Worm (Caenorhabditis elegans) whole organism, young adult: Measurements from ENCODE around the gene F21D9.4.

Source experiments
- B0261.1 ChIP-seq: sonication (generic microtip); optimal IDR thresholded peaks from 2 replicates; lab custom pipeline; 2016; ENCODE audit warnings: mild to moderate bottlenecking, missing genetic modification characterization, moderate library complexity, missing compliant biosample characterization
- F33H1.4 ChIP-seq: fragments of 200-800 bp; sonication (Bioruptor generic); IDR thresholded peaks from 2 replicates; pipeline ENCODE4 v1.3.6; 2022; ENCODE audit warnings: missing genetic modification reagents, missing genetic modification characterization, missing compliant biosample characterization
- ama-1 ChIP-seq, 3 experiments: fragments of 150-350 bp in 1 of 3; sonication (generic microtip) in 2 of 3; optimal IDR thresholded peaks; 2 replicates each; lab custom pipeline; 2014 to 2018; ENCODE audit warnings: missing biosample characterization in 2 of 3, missing genetic modification characterization in 2 of 3, missing genetic modification reagents in 2 of 3
- ceh-91 ChIP-seq: fragments of 200-800 bp; sonication (Bioruptor generic); IDR thresholded peaks from 2 replicates; pipeline ENCODE4 v1.3.6; 2022; ENCODE audit warnings: missing genetic modification reagents, missing genetic modification characterization, missing compliant biosample characterization
- dpff-1 ChIP-seq: sonication (generic microtip); optimal IDR thresholded peaks from 2 replicates; lab custom pipeline; 2017; ENCODE audit warnings: mild to moderate bottlenecking, missing genetic modification characterization, missing compliant biosample characterization
- efl-1 ChIP-seq: fragments of 150-350 bp; optimal IDR thresholded peaks from 2 replicates; lab custom pipeline; 2014; ENCODE audit warnings: missing biosample characterization, missing genetic modification reagents, missing genetic modification characterization
- ekl-4 ChIP-seq: fragments of 200-800 bp; sonication (Bioruptor generic); IDR thresholded peaks from 2 replicates; pipeline ENCODE4 v1.3.6; 2022; ENCODE audit warnings: missing genetic modification reagents, missing genetic modification characterization, missing compliant biosample characterization
- him-1 ChIP-seq: sonication (generic microtip); optimal IDR thresholded peaks from 2 replicates; lab custom pipeline; 2016; ENCODE audit warnings: missing genotype, missing genetic modification reagents, missing genetic modification characterization, missing compliant biosample characterization
- hrde-1 ChIP-seq: sonication (generic microtip); optimal IDR thresholded peaks from 2 replicates; lab custom pipeline; 2016; ENCODE audit warnings: missing genetic modification characterization, mild to moderate bottlenecking, missing compliant biosample characterization, moderate library complexity, missing genotype, missing genetic modification reagents, borderline replicate concordance
- let-607 ChIP-seq, 2 experiments: fragments of 200-800 bp in 1 of 2; sonication (Bioruptor generic) in 1 of 2; sonication (generic microtip) in 1 of 2; optimal IDR thresholded peaks; 2 replicates each; lab custom pipeline; 2016 to 2018; ENCODE audit warnings: mild to moderate bottlenecking in 2 of 2, missing compliant biosample characterization in 2 of 2, missing genetic modification characterization in 2 of 2, moderate library complexity in 2 of 2, missing genotype in 1 of 2
- madf-3 ChIP-seq: fragments of 200-800 bp; sonication (Bioruptor generic); IDR thresholded peaks from 2 replicates; pipeline ENCODE4 v1.3.6; 2022; ENCODE audit warnings: missing genetic modification reagents, missing genetic modification characterization, missing compliant biosample characterization
- tbp1 ChIP-seq: fragments of 200-800 bp; sonication (Bioruptor generic); optimal IDR thresholded peaks from 2 replicates; lab custom pipeline; 2018; ENCODE audit warnings: mild to moderate bottlenecking, missing genetic modification characterization, missing compliant biosample characterization

- TF ChIP-seq him-1 (tag; lab: Kevin White, UChicago): no peak
- TF ChIP-seq F33H1.4 (GFP tag; lab: Robert Waterston, UW): no peak
- TF ChIP-seq hrde-1: no peak
- no peak for TF ChIP-seq efl-1
- no peak for TF ChIP-seq ama-1 (optimal IDR thresholded peaks at IDR 0.05; lab: Kevin White, UChicago)
- no peak for TF ChIP-seq ama-1 (GFP tag; optimal IDR thresholded peaks at IDR 0.05; lab: Kevin White, UChicago)
- no peak for TF ChIP-seq dpff-1 (tag; lab: Kevin White, UChicago)
- TF ChIP-seq tbp1: no peak
- no peak for TF ChIP-seq madf-3 (GFP tag; lab: Robert Waterston, UW)
- no peak for TF ChIP-seq ekl-4 (GFP tag; lab: Robert Waterston, UW)
- TF ChIP-seq let-607 (tag; optimal IDR thresholded peaks at IDR 0.05; lab: Kevin White, UChicago): no peak
- TF ChIP-seq ceh-91 (GFP tag; lab: Robert Waterston, UW): no peak
- no peak for TF ChIP-seq B0261.1 (tag; lab: Kevin White, UChicago)
Measured at ce11 chrV:19230413-19230812, 23.2 kb upstream of the F21D9.4 start, which contains the start of gene sqst-3.
